Worm (Caenorhabditis elegans) whole organism, early embryonic: ENCODE data around the gene hsd-2.

Experiments
- B0310.2 ChIP-seq: sonication (generic microtip); optimal IDR thresholded peaks from 2 replicates; lab custom pipeline; 2016; ENCODE audit warnings: mild to moderate bottlenecking, missing genetic modification characterization, missing compliant biosample characterization
- F13C5.2 ChIP-seq: sonication (generic microtip); optimal IDR thresholded peaks from 2 replicates; lab custom pipeline; 2017; ENCODE audit warnings: mild to moderate bottlenecking, missing genetic modification characterization, inconsistent platforms, missing compliant biosample characterization
- aly-1 ChIP-seq: sonication (generic microtip); optimal IDR thresholded peaks from 2 replicates; lab custom pipeline; 2016; ENCODE audit warnings: missing genetic modification characterization, missing compliant biosample characterization
- ama-1 ChIP-seq: fragments of 150-350 bp; optimal IDR thresholded peaks from 2 replicates; lab custom pipeline; 2014
- ceh-13 ChIP-seq: fragments of 200-800 bp; sonication (Bioruptor generic); optimal IDR thresholded peaks from 2 replicates; lab custom pipeline; 2018; ENCODE audit warnings: mild to moderate bottlenecking, missing genetic modification characterization, missing compliant biosample characterization
- ceh-36 ChIP-seq: sonication (generic microtip); optimal IDR thresholded peaks from 2 replicates; lab custom pipeline; 2016; ENCODE audit warnings: missing genetic modification characterization, inconsistent platforms, missing compliant biosample characterization
- ets-7 ChIP-seq: sonication (generic microtip); optimal IDR thresholded peaks from 2 replicates; lab custom pipeline; 2016; ENCODE audit warnings: missing genotype, missing genetic modification characterization, missing compliant biosample characterization
- flt-1 ChIP-seq: fragments of 200-800 bp; sonication (Bioruptor generic); IDR thresholded peaks from 2 replicates; pipeline ENCODE4 v1.3.6; 2022; ENCODE audit warnings: missing genetic modification characterization, missing compliant biosample characterization
- hmbx-1 ChIP-seq: sonication (generic microtip); optimal IDR thresholded peaks from 2 replicates; lab custom pipeline; 2016; ENCODE audit warnings: mild to moderate bottlenecking, missing genetic modification characterization, missing compliant biosample characterization
- hmg-4 ChIP-seq: fragments of 200-800 bp; sonication (Bioruptor generic); optimal IDR thresholded peaks from 2 replicates; lab custom pipeline; 2018; ENCODE audit warnings: mild to moderate bottlenecking, missing genetic modification characterization, missing compliant biosample characterization
- hnd-1 ChIP-seq: sonication (generic microtip); optimal IDR thresholded peaks from 2 replicates; lab custom pipeline; 2016; ENCODE audit warnings: missing genetic modification characterization, missing compliant biosample characterization
- pes-1 ChIP-seq: fragments of 200-800 bp; sonication (Bioruptor generic); IDR thresholded peaks from 2 replicates; pipeline ENCODE4 v1.3.6; 2022; ENCODE audit warnings: missing genetic modification reagents, missing genetic modification characterization, missing compliant biosample characterization
- scrt-1 ChIP-seq: fragments of 200-800 bp; sonication (Bioruptor generic); IDR thresholded peaks from 2 replicates; pipeline ENCODE4 v1.3.6; 2022; ENCODE audit warnings: missing genetic modification characterization, missing compliant biosample characterization
- sea-1 ChIP-seq: fragments of 200-800 bp; sonication (Bioruptor generic); conservative IDR thresholded peaks from 2 replicates; pipeline ENCODE4 v1.3.6; 2022; ENCODE audit warnings: missing genetic modification characterization, missing compliant biosample characterization
- tbx-11 ChIP-seq: fragments of 200-800 bp; sonication (Bioruptor generic); IDR thresholded peaks from 2 replicates; pipeline ENCODE4 v1.3.6; 2022; ENCODE audit warnings: missing genetic modification characterization, missing compliant biosample characterization
- tbx-37 ChIP-seq: fragments of 200-800 bp; sonication (Bioruptor generic); conservative IDR thresholded peaks from 2 replicates; pipeline ENCODE4 v1.3.6; 2022; ENCODE audit warnings: missing genetic modification reagents, missing genetic modification characterization, missing compliant biosample characterization
- tra-4 ChIP-seq: sonication (generic microtip); optimal IDR thresholded peaks from 2 replicates; lab custom pipeline; 2017; ENCODE audit warnings: missing genetic modification characterization, missing compliant biosample characterization

hsd-2 gene

ce11 chrX:5018062-5018653, 13.1 kb downstream of the hsd-2 start:
- TF ChIP-seq pes-1 (GFP tag; lab: Robert Waterston, UW) (no peak), aly-1 (tag; lab: Kevin White, UChicago) (no peak), ama-1 (lab: Kevin White, UChicago) (no peak), sea-1 (GFP tag; lab: Robert Waterston, UW) (no peak), B0310.2 (no peak)

ce11 chrX:5020996-5021395, 16.0 kb downstream of the hsd-2 start, which contains the start of gene ZC449.2:
ZC449.2 (plus strand) TSS chrX:5021285.
- TF ChIP-seq B0310.2 (no peak), pes-1 (GFP tag; lab: Robert Waterston, UW) (no peak), hmbx-1 (tag; lab: Kevin White, UChicago) (no peak)

- no peak for TF ChIP-seq tra-4 (tag; lab: Kevin White, UChicago)
- TF ChIP-seq hnd-1, result peak; percentile 21
- no peak for TF ChIP-seq ets-7 (tag; lab: Kevin White, UChicago)
- peak; percentile 34 for TF ChIP-seq ceh-13 (GFP tag; lab: Kevin White, UChicago)
- TF ChIP-seq sea-1 (GFP tag; lab: Robert Waterston, UW), result peak; percentile 75
- TF ChIP-seq scrt-1, result peak; percentile 80
- no peak for TF ChIP-seq hmbx-1 (tag; lab: Kevin White, UChicago)
- peak; percentile 81 for TF ChIP-seq flt-1 (GFP tag; lab: Robert Waterston, UW)
- TF ChIP-seq pes-1 (GFP tag; lab: Robert Waterston, UW), result peak; percentile 88
- peak; percentile 69 for TF ChIP-seq aly-1 (tag; lab: Kevin White, UChicago)
- peak; percentile 72 for TF ChIP-seq hmg-4 (GFP tag; lab: Kevin White, UChicago)
- TF ChIP-seq tbx-37 (GFP tag; lab: Robert Waterston, UW), result peak; percentile 77; the same call in 1 of the 2 replicates
- TF ChIP-seq B0310.2, result peak; percentile 54
- TF ChIP-seq tbx-11 (GFP tag; lab: Robert Waterston, UW), result peak; percentile 79
- peak; percentile 42 for TF ChIP-seq ceh-36 (tag; lab: Kevin White, UChicago)
Observed at ce11 chrX:5022682-5023081, 17.6 kb downstream of the hsd-2 start.

- TF ChIP-seq pes-1 (GFP tag; lab: Robert Waterston, UW) (no peak), scrt-1 (no peak), tbx-37 (GFP tag; lab: Robert Waterston, UW) (no peak)
Observed at ce11 chrX:5024300-5024699, 19.3 kb downstream of the hsd-2 start, which contains the start of gene ZC449.1. ZC449.1 (plus strand) TSS chrX:5024420.

ce11 chrX:5026461-5026860, 21.4 kb downstream of the hsd-2 start:
- no peak for TF ChIP-seq tbx-11 (GFP tag; lab: Robert Waterston, UW)
- TF ChIP-seq ama-1 (lab: Kevin White, UChicago), result no peak
- no peak for TF ChIP-seq aly-1 (tag; lab: Kevin White, UChicago)
- no peak for TF ChIP-seq tbx-37 (GFP tag; lab: Robert Waterston, UW)
- TF ChIP-seq hnd-1, result no peak
- no peak for TF ChIP-seq ceh-13 (GFP tag; lab: Kevin White, UChicago)
- no peak for TF ChIP-seq pes-1 (GFP tag; lab: Robert Waterston, UW)
- no peak for TF ChIP-seq hmg-4 (GFP tag; lab: Kevin White, UChicago)
- TF ChIP-seq B0310.2, result no peak
- TF ChIP-seq ets-7 (tag; lab: Kevin White, UChicago), result no peak
- no peak for TF ChIP-seq scrt-1
- no peak for TF ChIP-seq flt-1 (GFP tag; lab: Robert Waterston, UW)

ce11 chrX:5027923-5028592, 23.0 kb downstream of the hsd-2 start:
- no peak for TF ChIP-seq tbx-11 (GFP tag; lab: Robert Waterston, UW)
- TF ChIP-seq hmg-4 (GFP tag; lab: Kevin White, UChicago), result no peak
- TF ChIP-seq B0310.2, result no peak
- no peak for TF ChIP-seq ceh-36 (tag; lab: Kevin White, UChicago)
- TF ChIP-seq scrt-1, result no peak
- TF ChIP-seq F13C5.2, result no peak
- TF ChIP-seq aly-1 (tag; lab: Kevin White, UChicago), result no peak
- TF ChIP-seq ceh-13 (GFP tag; lab: Kevin White, UChicago), result no peak
- TF ChIP-seq tbx-37 (GFP tag; lab: Robert Waterston, UW), result no peak
- TF ChIP-seq hmbx-1 (tag; lab: Kevin White, UChicago), result no peak
- TF ChIP-seq hnd-1, result no peak

- TF ChIP-seq F13C5.2 (no peak), pes-1 (GFP tag; lab: Robert Waterston, UW) (no peak), ceh-36 (tag; lab: Kevin White, UChicago) (no peak), tra-4 (tag; lab: Kevin White, UChicago) (no peak), B0310.2 (no peak), tbx-11 (GFP tag; lab: Robert Waterston, UW) (no peak), hnd-1 (no peak), hmg-4 (GFP tag; lab: Kevin White, UChicago) (no peak), aly-1 (tag; lab: Kevin White, UChicago) (no peak), flt-1 (GFP tag; lab: Robert Waterston, UW) (no peak), scrt-1 (no peak), ama-1 (lab: Kevin White, UChicago) (no peak), ceh-13 (GFP tag; lab: Kevin White, UChicago) (no peak)
Observed at ce11 chrX:5028593-5028955, 23.5 kb downstream of the hsd-2 start.

ce11 chrX:5031742-5032141, 26.7 kb downstream of the hsd-2 start:
- no peak for TF ChIP-seq ama-1 (lab: Kevin White, UChicago)
- no peak for TF ChIP-seq flt-1 (GFP tag; lab: Robert Waterston, UW)
- no peak for TF ChIP-seq B0310.2
